Worm (Caenorhabditis elegans) whole organism, L1 larva: ENCODE data around the gene suex-1.

Source experiments
- C04F5.9 ChIP-seq: sonication (generic microtip); optimal IDR thresholded peaks from 2 replicates; lab custom pipeline; 2016; ENCODE audit warnings: missing genetic modification characterization, missing compliant biosample characterization
- C16A3.4 ChIP-seq: fragments of 150-350 bp; optimal IDR thresholded peaks from 2 replicates; lab custom pipeline; 2014; ENCODE audit warnings: missing biosample characterization, missing genetic modification characterization
- C34B4.2 ChIP-seq: sonication (generic microtip); optimal IDR thresholded peaks from 2 replicates; lab custom pipeline; 2017; ENCODE audit warnings: mild to moderate bottlenecking, missing genetic modification characterization, missing compliant biosample characterization
- F16B12.6 ChIP-seq: fragments of 150-350 bp; optimal IDR thresholded peaks from 2 replicates; lab custom pipeline; 2014; ENCODE audit warnings: missing biosample characterization, missing genetic modification characterization
- alr-1 ChIP-seq: fragments of 200-800 bp; sonication (Bioruptor generic); optimal IDR thresholded peaks from 2 replicates; lab custom pipeline; 2018; ENCODE audit warnings: borderline replicate concordance, mild to moderate bottlenecking, missing genetic modification characterization, missing compliant biosample characterization
- aly-2 ChIP-seq: fragments of 150-350 bp; optimal IDR thresholded peaks from 2 replicates; lab custom pipeline; 2014; ENCODE audit warnings: missing biosample characterization, missing genetic modification characterization
- blmp-1 ChIP-seq: fragments of 150-350 bp; optimal IDR thresholded peaks from 2 replicates; lab custom pipeline; 2014; ENCODE audit warnings: missing biosample characterization, missing genetic modification characterization
- ceh-63 ChIP-seq: fragments of 200-800 bp; sonication (Bioruptor generic); optimal IDR thresholded peaks from 2 replicates; lab custom pipeline; 2018; ENCODE audit warnings: mild to moderate bottlenecking, missing genetic modification characterization, missing compliant biosample characterization
- ceh-8 ChIP-seq: fragments of 200-800 bp; sonication (Bioruptor generic); optimal IDR thresholded peaks from 2 replicates; lab custom pipeline; 2018; ENCODE audit warnings: mild to moderate bottlenecking, missing genetic modification characterization, moderate library complexity, missing compliant biosample characterization
- ceh-90 ChIP-seq: sonication (generic microtip); optimal IDR thresholded peaks from 2 replicates; lab custom pipeline; 2016; ENCODE audit warnings: missing genetic modification characterization, missing compliant biosample characterization
- ces-1 ChIP-seq: fragments of 150-350 bp; optimal IDR thresholded peaks from 2 replicates; lab custom pipeline; 2014; ENCODE audit warnings: missing biosample characterization, missing genetic modification reagents, missing genetic modification characterization
- dpl-1 ChIP-seq, 3 experiments: fragments of 150-350 bp in 2 of 3; sonication (generic microtip) in 1 of 3; optimal IDR thresholded peaks; 2 replicates each; lab custom pipeline; 2014 to 2017; ENCODE audit warnings: missing biosample characterization in 3 of 3, missing genetic modification characterization in 3 of 3, missing genetic modification reagents in 3 of 3
- dsc-1 ChIP-seq: sonication (generic microtip); optimal IDR thresholded peaks from 2 replicates; lab custom pipeline; 2016; ENCODE audit warnings: mild to moderate bottlenecking, missing genetic modification characterization, missing compliant biosample characterization
- efl-1 ChIP-seq, 4 experiments: fragments of 150-350 bp; optimal IDR thresholded peaks in 3 of 4; peaks in 1 of 4; 1 replicate in 1 of 4; 2 replicates in 3 of 4; lab custom pipeline; 2014; ENCODE audit warnings: missing biosample characterization in 2 of 4, missing genetic modification characterization in 2 of 4, missing genetic modification reagents in 2 of 4
- elt-3 ChIP-seq, 6 experiments: fragments of 150-350 bp in 1 of 6; sonication (generic microtip); optimal IDR thresholded peaks; 2 replicates each; lab custom pipeline; 2017 to 2018; ENCODE audit warnings: missing biosample characterization in 6 of 6, missing genetic modification characterization in 6 of 6, inconsistent platforms in 1 of 6
- ets-5 ChIP-seq: fragments of 200-800 bp; sonication (Bioruptor generic); IDR thresholded peaks from 2 replicates; pipeline ENCODE4 v1.3.6; 2022; ENCODE audit warnings: missing genetic modification characterization, missing compliant biosample characterization
- fkh-10 ChIP-seq: sonication (generic microtip); optimal IDR thresholded peaks from 2 replicates; lab custom pipeline; 2017; ENCODE audit warnings: missing biosample characterization, missing genetic modification reagents, missing genetic modification characterization
- fkh-8 ChIP-seq: sonication (generic microtip); optimal IDR thresholded peaks from 2 replicates; lab custom pipeline; 2016; ENCODE audit warnings: mild to moderate bottlenecking, missing genetic modification characterization, missing compliant biosample characterization
- hlh-17 ChIP-seq: fragments of 200-800 bp; sonication (Bioruptor generic); optimal IDR thresholded peaks from 2 replicates; lab custom pipeline; 2018; ENCODE audit warnings: missing genetic modification characterization, mild to moderate bottlenecking, missing compliant biosample characterization, moderate library complexity, borderline replicate concordance
- irx-1 ChIP-seq: sonication (generic microtip); optimal IDR thresholded peaks from 2 replicates; lab custom pipeline; 2016; ENCODE audit warnings: missing genetic modification characterization, missing compliant biosample characterization
- isw-1 ChIP-seq: fragments of 200-800 bp; sonication (Bioruptor generic); IDR thresholded peaks from 2 replicates; pipeline ENCODE4 v1.3.6; 2022; ENCODE audit warnings: missing genetic modification characterization, missing compliant biosample characterization
- jun-1 ChIP-seq: fragments of 150-350 bp; optimal IDR thresholded peaks from 2 replicates; lab custom pipeline; 2014; ENCODE audit warnings: missing biosample characterization, missing genetic modification reagents, missing genetic modification characterization
- lin-13 ChIP-seq: fragments of 150-350 bp; optimal IDR thresholded peaks from 2 replicates; lab custom pipeline; 2014; ENCODE audit warnings: missing biosample characterization, missing genetic modification reagents, missing genetic modification characterization
- lin-14 ChIP-seq: fragments of 200-800 bp; sonication (Bioruptor generic); optimal IDR thresholded peaks from 2 replicates; lab custom pipeline; 2018; ENCODE audit warnings: mild to moderate bottlenecking, missing genetic modification characterization, moderate library complexity, missing compliant biosample characterization
- lir-3 ChIP-seq: sonication (generic microtip); optimal IDR thresholded peaks from 2 replicates; lab custom pipeline; 2016; ENCODE audit warnings: mild to moderate bottlenecking, missing genetic modification characterization, moderate library complexity, missing compliant biosample characterization; ENCODE audit not compliant: poor library complexity
- nhr-19 ChIP-seq: fragments of 200-800 bp; sonication (Bioruptor generic); conservative IDR thresholded peaks from 2 replicates; pipeline ENCODE4 v1.3.6; 2022; ENCODE audit warnings: missing genetic modification characterization, missing compliant biosample characterization
- nhr-47 ChIP-seq: sonication (generic microtip); optimal IDR thresholded peaks from 2 replicates; lab custom pipeline; 2016; ENCODE audit warnings: mild to moderate bottlenecking, missing genetic modification characterization, moderate library complexity, missing compliant biosample characterization
- nhr-71 ChIP-seq: sonication (generic microtip); optimal IDR thresholded peaks from 2 replicates; lab custom pipeline; 2016; ENCODE audit warnings: mild to moderate bottlenecking, missing genetic modification characterization, moderate library complexity, missing compliant biosample characterization
- nhr-76 ChIP-seq: sonication (generic microtip); optimal IDR thresholded peaks from 2 replicates; lab custom pipeline; 2017; ENCODE audit warnings: missing biosample characterization, missing genetic modification characterization
- nhr-84 ChIP-seq: sonication (generic microtip); optimal IDR thresholded peaks from 2 replicates; lab custom pipeline; 2017; ENCODE audit warnings: missing biosample characterization, missing genetic modification characterization
- nhr-85 ChIP-seq: sonication (generic microtip); peaks from one replicate; lab custom pipeline; 2016; ENCODE audit warnings: missing genetic modification characterization, inconsistent platforms, missing compliant biosample characterization
- nhr-90 ChIP-seq: sonication (generic microtip); optimal IDR thresholded peaks from 2 replicates; lab custom pipeline; 2016; ENCODE audit warnings: mild to moderate bottlenecking, missing genetic modification characterization, missing compliant biosample characterization; ENCODE audit not compliant: poor library complexity
- pqm-1 ChIP-seq: sonication (generic microtip); optimal IDR thresholded peaks from 3 replicates; lab custom pipeline; 2017; ENCODE audit warnings: missing biosample characterization, missing genetic modification characterization
- rnt-1 ChIP-seq: sonication (generic microtip); optimal IDR thresholded peaks from 2 replicates; lab custom pipeline; 2016; ENCODE audit warnings: mild to moderate bottlenecking, missing genetic modification characterization, moderate library complexity, missing compliant biosample characterization
- skn-1 ChIP-seq: fragments of 150-350 bp; optimal IDR thresholded peaks from 2 replicates; lab custom pipeline; 2014; ENCODE audit warnings: missing biosample characterization, missing genetic modification characterization
- snpc-4 ChIP-seq: fragments of 150-350 bp; optimal IDR thresholded peaks from 2 replicates; lab custom pipeline; 2014; ENCODE audit warnings: missing biosample characterization, missing genetic modification characterization
- snu-23 ChIP-seq: sonication (generic microtip); optimal IDR thresholded peaks from 2 replicates; lab custom pipeline; 2016; ENCODE audit warnings: missing genetic modification characterization, missing compliant biosample characterization
- sup-37 ChIP-seq: fragments of 200-800 bp; sonication (Bioruptor generic); optimal IDR thresholded peaks from 2 replicates; lab custom pipeline; 2018; ENCODE audit warnings: mild to moderate bottlenecking, missing genetic modification characterization, missing compliant biosample characterization
- swsn-7 ChIP-seq: sonication (generic microtip); optimal IDR thresholded peaks from 2 replicates; lab custom pipeline; 2016; ENCODE audit warnings: missing genetic modification characterization, missing compliant biosample characterization
- unc-130 ChIP-seq: fragments of 150-350 bp; optimal IDR thresholded peaks from 2 replicates; lab custom pipeline; 2017; ENCODE audit warnings: missing biosample characterization, missing genetic modification characterization, inconsistent platforms
- unc-62 ChIP-seq: fragments of 150-350 bp; optimal IDR thresholded peaks from 2 replicates; lab custom pipeline; 2014; ENCODE audit warnings: missing biosample characterization, missing genetic modification reagents, missing genetic modification characterization
- xbp-1 ChIP-seq: sonication (generic microtip); optimal IDR thresholded peaks from 2 replicates; lab custom pipeline; 2016; ENCODE audit warnings: missing genetic modification characterization, missing compliant biosample characterization
- zag-1 ChIP-seq: fragments of 150-350 bp; optimal IDR thresholded peaks from 2 replicates; lab custom pipeline; 2014; ENCODE audit warnings: missing biosample characterization, missing genetic modification characterization
- ztf-11 ChIP-seq, 2 experiments: sonication (generic microtip); optimal IDR thresholded peaks; 2 replicates each; lab custom pipeline; 2016 to 2017; ENCODE audit warnings: missing genetic modification characterization in 2 of 2, missing biosample characterization in 1 of 2, missing compliant biosample characterization in 1 of 2
- ztf-4 ChIP-seq: fragments of 150-350 bp; optimal IDR thresholded peaks from 2 replicates; lab custom pipeline; 2014; ENCODE audit warnings: missing biosample characterization, missing genetic modification characterization

The suex-1 gene

ce11 chrII:5498156-5498739, at the start of gene suex-1, which contains the start of gene F12A10.9:
TSS of gene suex-1 (minus strand) at chrII:5498256.
TSS of gene F12A10.9 (plus strand) at chrII:5498689.
- no peak for TF ChIP-seq sup-37
- no peak for TF ChIP-seq ztf-11 (tag; optimal IDR thresholded peaks at IDR 0.05; lab: Kevin White, UChicago)
- TF ChIP-seq fkh-8 (tag; lab: Kevin White, UChicago) = no peak
- TF ChIP-seq unc-62 (GFP tag; lab: Kevin White, UChicago) = no peak
- TF ChIP-seq, all 84 proteins: peak for 0

- TF ChIP-seq nhr-84 (no peak), snu-23 (GFP tag; lab: Kevin White, UChicago) (peak; percentile 22), nhr-71 (peak; percentile 51)
These were observed 49.4 kb upstream of the suex-1 start, which contains the start of gene acdh-2 for ce11 chrII:5547442-5547894. TSS of gene acdh-2 (minus strand) at chrII:5547492.

- no peak for TF ChIP-seq unc-62 (GFP tag; lab: Kevin White, UChicago)
- TF ChIP-seq ztf-4 (tag; lab: Kevin White, UChicago) = no peak
- no peak for TF ChIP-seq aly-2 (tag; lab: Kevin White, UChicago)
- no peak for TF ChIP-seq nhr-90 (tag; lab: Kevin White, UChicago)
- no peak for TF ChIP-seq irx-1 (tag; lab: Kevin White, UChicago)
- TF ChIP-seq ceh-8 = no peak
- TF ChIP-seq unc-130 = no peak
- TF ChIP-seq dsc-1 = no peak
- no peak for TF ChIP-seq dpl-1 (GFP tag; optimal IDR thresholded peaks at IDR 0.05; lab: Kevin White, UChicago)
- TF ChIP-seq pqm-1 (tag; lab: Kevin White, UChicago) = no peak
- no peak for TF ChIP-seq ets-5 (GFP tag; lab: Robert Waterston, UW)
- no peak for TF ChIP-seq lir-3 (tag; lab: Kevin White, UChicago)
- no peak for TF ChIP-seq skn-1 (tag; lab: Kevin White, UChicago)
These were observed 46.7 kb upstream of the suex-1 start, which contains the start of gene ins-13 for ce11 chrII:5544764-5545163. TSS of gene ins-13 (minus strand) at chrII:5544864.

ce11 chrII:5544145-5544515, 46.1 kb upstream of the suex-1 start:
- peak; percentile 91 for TF ChIP-seq rnt-1 (tag; lab: Kevin White, UChicago)
- TF ChIP-seq hlh-17 (GFP tag; lab: Kevin White, UChicago) = no peak
- peak; percentile 66 for TF ChIP-seq nhr-85
- peak; percentile 53 for TF ChIP-seq nhr-47 (tag; lab: Kevin White, UChicago)
- TF ChIP-seq blmp-1 (tag; lab: Kevin White, UChicago) = no peak
- TF ChIP-seq dsc-1 = peak; percentile 5
- TF ChIP-seq C34B4.2 (tag; lab: Kevin White, UChicago) = no peak
- TF ChIP-seq nhr-76 (tag; lab: Kevin White, UChicago) = peak; percentile 9
- TF ChIP-seq efl-1 (optimal IDR thresholded peaks at IDR 0.05; lab: Kevin White, UChicago) = peak; percentile 33 to 37
- peak in 1 of 2 experiments; percentile 91 for TF ChIP-seq efl-1 (GFP tag; optimal IDR thresholded peaks at IDR 0.05 in 1 of 2; lab: Kevin White, UChicago)
- TF ChIP-seq nhr-19 (GFP tag; lab: Robert Waterston, UW) = peak; percentile 82
- no peak for TF ChIP-seq ceh-63 (GFP tag; lab: Kevin White, UChicago)
- TF ChIP-seq ces-1 (GFP tag; lab: Kevin White, UChicago) = no peak
- peak; percentile 24 for TF ChIP-seq F16B12.6
- TF ChIP-seq xbp-1 (tag; lab: Kevin White, UChicago) = peak; percentile 27
- TF ChIP-seq jun-1 (tag; lab: Kevin White, UChicago) = peak; percentile 58
- TF ChIP-seq snpc-4 (tag; lab: Kevin White, UChicago) = peak; percentile 98
- TF ChIP-seq zag-1 (tag; lab: Kevin White, UChicago) = no peak
- peak; percentile 95 for TF ChIP-seq swsn-7 (tag; lab: Kevin White, UChicago)
- TF ChIP-seq dpl-1 (GFP tag; optimal IDR thresholded peaks at IDR 0.05; lab: Kevin White, UChicago) = peak; percentile 11 to 47 (median 25)
- no peak for TF ChIP-seq alr-1
- peak; percentile 32 for TF ChIP-seq lin-14 (GFP tag; lab: Kevin White, UChicago)
- no peak for TF ChIP-seq isw-1
- peak; percentile 63 for TF ChIP-seq C16A3.4 (tag; lab: Kevin White, UChicago)
- peak; percentile 57 for TF ChIP-seq C04F5.9 (tag; lab: Kevin White, UChicago)
- TF ChIP-seq fkh-10 (GFP tag; lab: Kevin White, UChicago) = no peak
- peak; percentile 37 for TF ChIP-seq ztf-4 (tag; lab: Kevin White, UChicago)
- TF ChIP-seq ceh-90 (tag; lab: Kevin White, UChicago) = no peak
- TF ChIP-seq elt-3 (tag; optimal IDR thresholded peaks at IDR 0.05; lab: Kevin White, UChicago) = no peak
- peak; percentile 69 for TF ChIP-seq nhr-90 (tag; lab: Kevin White, UChicago)
- peak; percentile 31 for TF ChIP-seq lin-13 (GFP tag; lab: Kevin White, UChicago)
